Fruit fly (Drosophila melanogaster) whole organism, embryonic: ENCODE measurements around the gene Uck.
A peak's percentile ranks its signal among the peaks of the same experiment; 100 is the strongest.

Experiments
- Aef1 ChIP-seq: fragments of 200-800 bp; sonication (Bioruptor generic); IDR thresholded peaks from 3 replicates; pipeline ENCODE4 v1.3.6; 2022; ENCODE audit warnings: missing biosample characterization, missing genetic modification characterization
- CG11085 ChIP-seq: fragments of 200-800 bp; sonication (Bioruptor generic); IDR thresholded peaks from 2 replicates; pipeline ENCODE4 v1.3.6; 2022; ENCODE audit warnings: missing biosample characterization, missing genetic modification characterization
- CG12744 ChIP-seq: fragments of 200-800 bp; sonication (Bioruptor generic); optimal IDR thresholded peaks from 2 replicates; lab custom pipeline; 2016; ENCODE audit warnings: missing biosample characterization, missing genetic modification characterization
- CG14441 ChIP-seq: fragments of 200-800 bp; sonication (Bioruptor generic); IDR thresholded peaks from 2 replicates; pipeline ENCODE4 v1.3.6; 2022; ENCODE audit warnings: missing biosample characterization, missing genetic modification characterization
- CG14860 ChIP-seq: fragments of 200-800 bp; sonication (Bioruptor generic); IDR thresholded peaks from 3 replicates; pipeline ENCODE4 v1.3.6; 2022; ENCODE audit warnings: missing biosample characterization, missing genetic modification characterization; ENCODE audit not compliant: partially characterized antibody
- CG15073 ChIP-seq: fragments of 200-800 bp; sonication (Bioruptor generic); optimal IDR thresholded peaks from 2 replicates; lab custom pipeline; 2016; ENCODE audit warnings: missing biosample characterization, missing genetic modification characterization
- CG1529 ChIP-seq: fragments of 200-800 bp; sonication (Bioruptor generic); optimal IDR thresholded peaks from 3 replicates; lab custom pipeline; 2018; ENCODE audit warnings: missing biosample characterization, missing genetic modification characterization
- CG15696 ChIP-seq: fragments of 200-800 bp; sonication (Bioruptor generic); optimal IDR thresholded peaks from 2 replicates; lab custom pipeline; 2019; ENCODE audit warnings: missing biosample characterization, mild to moderate bottlenecking, missing genetic modification characterization, moderate library complexity
- CG1602 ChIP-seq: fragments of 200-800 bp; sonication (Bioruptor generic); optimal IDR thresholded peaks from 3 replicates; lab custom pipeline; 2016; ENCODE audit warnings: missing biosample characterization, missing genetic modification characterization
- CG17328 ChIP-seq: fragments of 200-800 bp; sonication (Bioruptor generic); IDR thresholded peaks from 2 replicates; pipeline ENCODE4 v1.3.6; 2022; ENCODE audit warnings: missing biosample characterization, missing genetic modification characterization
- CG1792 ChIP-seq: fragments of 200-800 bp; sonication (Bioruptor generic); optimal IDR thresholded peaks from 2 replicates; lab custom pipeline; 2016; ENCODE audit warnings: missing biosample characterization, missing genetic modification characterization
- CG31365 ChIP-seq: fragments of 200-800 bp; sonication (Bioruptor generic); optimal IDR thresholded peaks from 2 replicates; lab custom pipeline; 2018; ENCODE audit warnings: missing biosample characterization, mild to moderate bottlenecking, missing genetic modification characterization
- CG3163 ChIP-seq: fragments of 200-800 bp; sonication (Bioruptor generic); optimal IDR thresholded peaks from 3 replicates; lab custom pipeline; 2016; ENCODE audit warnings: missing biosample characterization, missing genetic modification characterization
- CG4424 ChIP-seq: fragments of 200-800 bp; sonication (Bioruptor generic); optimal IDR thresholded peaks from 3 replicates; lab custom pipeline; 2016; ENCODE audit warnings: missing biosample characterization, missing genetic modification characterization
- CG7357 ChIP-seq: fragments of 200-800 bp; sonication (Bioruptor generic); IDR thresholded peaks from 3 replicates; pipeline ENCODE4 v1.3.6; 2022; ENCODE audit warnings: missing biosample characterization, missing genetic modification characterization
- CG7963 ChIP-seq: fragments of 200-800 bp; sonication (Bioruptor generic); IDR thresholded peaks from 3 replicates; pipeline ENCODE4 v1.3.6; 2022; ENCODE audit warnings: missing biosample characterization, missing genetic modification characterization; ENCODE audit not compliant: partially characterized antibody
- CG8388 ChIP-seq: fragments of 200-800 bp; sonication (Bioruptor generic); optimal IDR thresholded peaks from 2 replicates; lab custom pipeline; 2019; ENCODE audit warnings: missing biosample characterization, mild to moderate bottlenecking, missing genetic modification characterization, moderate library complexity
- Camta ChIP-seq: fragments of 200-800 bp; sonication (Bioruptor generic); optimal IDR thresholded peaks from 2 replicates; lab custom pipeline; 2016; ENCODE audit warnings: missing biosample characterization, missing genetic modification characterization
- D19B ChIP-seq: fragments of 200-800 bp; sonication (Bioruptor generic); optimal IDR thresholded peaks from 2 replicates; lab custom pipeline; 2017; ENCODE audit warnings: missing biosample characterization, mild to moderate bottlenecking, missing genetic modification characterization
- Doc3 ChIP-seq: fragments of 200-800 bp; sonication (Bioruptor generic); IDR thresholded peaks from 3 replicates; pipeline ENCODE4 v1.3.6; 2022; ENCODE audit warnings: missing biosample characterization, missing genetic modification characterization; ENCODE audit not compliant: partially characterized antibody
- Ets65A ChIP-seq: fragments of 200-800 bp; sonication (Bioruptor generic); peaks from one replicate; lab custom pipeline; 2016; ENCODE audit warnings: missing biosample characterization, missing genetic modification characterization
- HLH4C ChIP-seq: fragments of 200-800 bp; sonication (Bioruptor generic); IDR thresholded peaks from 3 replicates; pipeline ENCODE4 v1.3.6; 2022; ENCODE audit warnings: missing biosample characterization, missing genetic modification characterization; ENCODE audit not compliant: partially characterized antibody
- HmgZ ChIP-seq: fragments of 200-800 bp; sonication (Bioruptor generic); optimal IDR thresholded peaks from 2 replicates; lab custom pipeline; 2018; ENCODE audit warnings: missing biosample characterization, mild to moderate bottlenecking, missing genetic modification characterization
- Hr39 ChIP-seq: fragments of >200 bp; optimal IDR thresholded peaks from 2 replicates; lab custom pipeline; 2017
- Lhr ChIP-seq: fragments of 200-800 bp; sonication (Bioruptor generic); optimal IDR thresholded peaks from 3 replicates; lab custom pipeline; 2017; ENCODE audit warnings: mild to moderate bottlenecking, missing biosample characterization, missing genetic modification reagents, missing genetic modification characterization
- Lim3 ChIP-seq: fragments of 200-800 bp; sonication (Bioruptor generic); IDR thresholded peaks from 2 replicates; pipeline ENCODE4 v1.3.6; 2022; ENCODE audit warnings: missing biosample characterization, missing genetic modification characterization
- Med ChIP-seq: fragments of 200-800 bp; sonication (Bioruptor generic); peaks from one replicate; lab custom pipeline; 2016; ENCODE audit warnings: missing biosample characterization, missing genetic modification characterization, mild to moderate bottlenecking, inconsistent platforms, moderate library complexity
- Tbp ChIP-seq: fragments of >200 bp; optimal IDR thresholded peaks from 2 replicates; lab custom pipeline; 2018; ENCODE audit warnings: missing biosample characterization, missing genetic modification characterization
- ato ChIP-seq: fragments of 200-800 bp; sonication (Bioruptor generic); IDR thresholded peaks from 2 replicates; pipeline ENCODE4 v1.3.6; 2022; ENCODE audit warnings: missing biosample characterization, missing genetic modification characterization; ENCODE audit not compliant: partially characterized antibody
- cas ChIP-seq: fragments of 200-800 bp; sonication (Bioruptor generic); IDR thresholded peaks from 2 replicates; pipeline ENCODE4 v1.3.6; 2022; ENCODE audit warnings: missing biosample characterization, missing genetic modification characterization
- chinmo ChIP-seq: fragments of 200-800 bp; sonication (Bioruptor generic); IDR thresholded peaks from 4 replicates; pipeline ENCODE4 v1.3.6; 2022; ENCODE audit warnings: missing biosample characterization, missing genetic modification characterization; ENCODE audit not compliant: partially characterized antibody
- corto ChIP-seq: fragments of 200-800 bp; sonication (Bioruptor generic); optimal IDR thresholded peaks from 2 replicates; lab custom pipeline; 2016; ENCODE audit warnings: missing biosample characterization, mild to moderate bottlenecking, missing genetic modification characterization, moderate library complexity
- ewg ChIP-seq: fragments of 200-800 bp; sonication (Bioruptor generic); optimal IDR thresholded peaks from 3 replicates; lab custom pipeline; 2017; ENCODE audit warnings: mild to moderate bottlenecking, missing biosample characterization, missing genetic modification reagents, missing genetic modification characterization
- exex ChIP-seq: fragments of 200-800 bp; sonication (Bioruptor generic); optimal IDR thresholded peaks from 4 replicates; lab custom pipeline; 2018; ENCODE audit warnings: missing biosample characterization, mild to moderate bottlenecking, missing genetic modification characterization, moderate library complexity
- fu2 ChIP-seq: fragments of 200-800 bp; sonication (Bioruptor generic); optimal IDR thresholded peaks from 2 replicates; lab custom pipeline; 2016; ENCODE audit warnings: missing biosample characterization, missing genetic modification characterization
- insv ChIP-seq, 2 experiments: fragments of 200-800 bp; sonication (Bioruptor generic); optimal IDR thresholded peaks; 3 replicates each; lab custom pipeline; 2016 to 2018; ENCODE audit warnings: missing biosample characterization in 2 of 2, missing genetic modification characterization in 2 of 2
- ken ChIP-seq: fragments of 200-800 bp; sonication (Bioruptor generic); IDR thresholded peaks from 3 replicates; pipeline ENCODE4 v1.3.6; 2022; ENCODE audit warnings: missing biosample characterization, missing genetic modification characterization
- lbe ChIP-seq: fragments of 200-800 bp; sonication (Bioruptor generic); optimal IDR thresholded peaks from 2 replicates; lab custom pipeline; 2016; ENCODE audit warnings: missing biosample characterization, mild to moderate bottlenecking, missing genetic modification characterization
- mld ChIP-seq: fragments of 200-800 bp; sonication (Bioruptor generic); IDR thresholded peaks from 3 replicates; pipeline ENCODE4 v1.3.6; 2022; ENCODE audit warnings: missing biosample characterization, missing genetic modification characterization; ENCODE audit not compliant: partially characterized antibody
- pan ChIP-seq, 4 experiments: fragments of >200 bp in 3 of 4; fragments of 200-800 bp in 1 of 4; sonication (Bioruptor generic) in 1 of 4; optimal IDR thresholded peaks in 3 of 4; IDR thresholded peaks in 1 of 4; 2 replicates each; pipeline versions ENCODE4 v1.3.6 to Lab custom; 2017 to 2022; ENCODE audit warnings: missing biosample characterization in 2 of 4, missing genetic modification characterization in 2 of 4, mixed read lengths in 1 of 4
- salm ChIP-seq: fragments of 200-800 bp; sonication (Bioruptor generic); optimal IDR thresholded peaks from 2 replicates; lab custom pipeline; 2018; ENCODE audit warnings: missing biosample characterization, mild to moderate bottlenecking, missing genetic modification characterization
- sisA ChIP-seq: fragments of 200-800 bp; sonication (Bioruptor generic); IDR thresholded peaks from 2 replicates; pipeline ENCODE4 v1.3.6; 2022; ENCODE audit warnings: missing biosample characterization, missing genetic modification characterization
- sr ChIP-seq: fragments of 200-800 bp; sonication (Bioruptor generic); IDR thresholded peaks from 3 replicates; pipeline ENCODE4 v1.3.6; 2022; ENCODE audit warnings: missing biosample characterization, missing genetic modification characterization
- vvl ChIP-seq: fragments of 200-800 bp; sonication (Bioruptor generic); IDR thresholded peaks from 2 replicates; pipeline ENCODE4 v1.3.6; 2022; ENCODE audit warnings: missing biosample characterization, missing genetic modification characterization
- yki ChIP-seq: fragments of >200 bp; optimal IDR thresholded peaks from 3 replicates; lab custom pipeline; 2018
- z ChIP-seq: fragments of 200-800 bp; sonication (Bioruptor generic); IDR thresholded peaks from 3 replicates; pipeline ENCODE4 v1.3.6; 2022; ENCODE audit warnings: missing biosample characterization, missing genetic modification characterization

Uck gene

DNA sequence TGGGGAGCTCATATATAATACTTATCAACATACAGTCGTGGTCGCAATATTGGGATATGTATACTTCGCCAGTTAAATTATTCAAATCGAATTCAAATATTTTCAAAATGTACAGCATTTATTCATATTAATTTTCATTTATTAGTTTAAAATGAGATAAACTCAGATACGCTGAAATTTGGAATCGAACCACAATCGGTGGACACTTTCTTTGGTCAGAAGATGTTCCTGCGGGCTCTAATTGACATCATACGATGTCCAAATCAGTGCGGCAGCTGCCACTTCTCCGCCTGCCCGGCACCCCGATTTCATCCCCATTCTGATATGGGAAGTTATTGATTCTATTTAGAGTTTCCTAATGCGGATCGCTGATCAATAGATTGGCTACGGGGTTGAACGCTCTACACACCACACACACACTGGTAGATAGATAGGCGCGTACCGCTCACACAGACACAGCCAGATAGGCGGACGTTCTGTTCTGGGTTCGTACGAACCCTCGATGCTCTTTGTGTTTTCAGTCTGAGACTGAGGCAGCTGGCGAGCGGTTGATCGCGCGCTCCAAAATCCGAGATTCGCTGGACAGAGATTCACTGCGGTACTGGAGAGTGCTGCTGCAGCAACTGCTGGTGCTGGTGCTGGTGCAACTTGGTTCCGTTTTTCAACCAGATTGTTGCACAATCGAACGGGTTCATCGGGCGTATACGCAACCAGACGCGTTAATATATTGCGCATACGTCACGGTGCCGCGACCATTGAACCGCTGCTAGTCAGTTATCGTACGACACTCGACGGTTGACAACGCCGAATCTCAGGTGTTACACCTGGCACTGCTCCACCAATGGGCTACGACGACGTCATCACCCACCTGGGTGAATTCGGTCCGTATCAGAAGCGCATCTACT, 13.6 kb upstream of the Uck start, which contains the start of gene Orct (continued):
- no peak for TF ChIP-seq CG17328 (GFP tag; lab: Robert Waterston, UW)
- 0 out of 3 replicates have a peak, but pooled peaks have one; percentile 42 for TF ChIP-seq CG7357 (GFP tag; lab: Robert Waterston, UW)
- TF ChIP-seq Camta (GFP tag; lab: Kevin White, UChicago), result peak; percentile 55
- no peak for TF ChIP-seq ken (GFP tag; lab: Robert Waterston, UW)
- peak; percentile 58 for TF ChIP-seq CG1529 (GFP tag; lab: Kevin White, UChicago)
- peak; percentile 90 for TF ChIP-seq CG15073
- TF ChIP-seq CG12744 (GFP tag; lab: Kevin White, UChicago), result peak; percentile 32
- peak; percentile 35 for TF ChIP-seq salm
- peak in 1 of 2 experiments; percentile 21 for TF ChIP-seq insv (GFP tag; optimal IDR thresholded peaks at IDR 0.05; lab: Kevin White, UChicago)
- TF ChIP-seq CG14441, result peak; percentile 58
- TF ChIP-seq CG31365 (tag; lab: Kevin White, UChicago), result no peak
- no peak for TF ChIP-seq Doc3 (GFP tag; lab: Robert Waterston, UW)
- TF ChIP-seq ewg (GFP tag; lab: Kevin White, UChicago), result peak; percentile 45
- TF ChIP-seq CG4424 (GFP tag; lab: Kevin White, UChicago), result peak; percentile 67

DNA sequence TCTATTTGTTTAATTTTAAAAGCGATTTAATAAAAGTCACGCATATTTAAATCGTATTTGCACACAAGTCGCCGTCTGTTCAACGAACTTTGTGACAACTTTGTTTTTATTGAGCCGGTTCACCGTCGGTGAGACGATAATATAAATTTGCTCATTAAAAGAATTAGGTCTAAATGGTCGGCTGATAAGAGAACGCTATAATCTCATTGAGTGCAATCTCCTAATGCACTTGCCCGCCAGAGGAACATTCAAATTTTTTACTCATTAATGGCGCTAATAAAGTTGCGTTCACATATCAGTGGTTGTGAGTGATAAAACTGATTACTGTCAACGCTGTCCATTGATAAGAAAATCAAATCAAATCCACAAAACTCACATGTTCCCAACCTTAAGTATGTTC, 11.2 kb upstream of the Uck start:
- TF ChIP-seq exex, result peak; percentile 48
- peak; percentile 22 for TF ChIP-seq Med (GFP tag; lab: Kevin White, UChicago)
- peak; percentile 10 for TF ChIP-seq Ets65A (GFP tag; lab: Kevin White, UChicago)
- peak; percentile 50 for TF ChIP-seq lbe
- TF ChIP-seq CG8388 (GFP tag; lab: Kevin White, UChicago), result no peak
- no peak for TF ChIP-seq fu2
- no peak for TF ChIP-seq cas (GFP tag; lab: Robert Waterston, UW)
- peak; percentile 62 for TF ChIP-seq corto
- TF ChIP-seq CG1529 (GFP tag; lab: Kevin White, UChicago), result no peak

DNA sequence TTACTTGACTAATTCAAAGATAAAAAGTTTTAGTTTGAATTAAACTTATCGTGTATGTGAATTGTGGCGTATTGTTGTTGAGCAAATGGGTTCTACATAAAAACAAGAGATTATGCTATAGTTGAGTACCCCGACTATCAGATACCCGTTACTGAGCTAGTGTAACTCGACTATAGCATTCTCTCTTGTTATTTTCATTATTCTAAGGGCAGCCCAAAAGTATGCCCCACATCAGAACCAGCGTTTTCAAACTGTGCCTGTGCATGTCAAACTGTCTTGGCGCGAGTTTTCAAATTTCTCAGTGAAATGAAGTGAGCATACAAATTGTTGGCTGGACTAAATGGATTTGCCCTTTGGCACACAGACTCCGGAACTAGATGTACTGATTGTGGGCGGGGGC, 10.7 kb upstream of the Uck start, which contains the start of gene shps:
Gene shps (plus strand): TSS at position 282 of the 400 bp plus-strand sequence.
- TF ChIP-seq CG14860 (GFP tag; lab: Robert Waterston, UW) (peak; percentile 94), chinmo (GFP tag; lab: Robert Waterston, UW) (0 out of 4 replicates have a peak, but pooled peaks have one; percentile 40), CG7963 (GFP tag; lab: Robert Waterston, UW) (peak; percentile 92), vvl (GFP tag; lab: Robert Waterston, UW) (no peak), pan (optimal IDR thresholded peaks at IDR 0.05; lab: Kevin White, UChicago) (peak in 1 of 2 experiments; percentile 13), pan (GFP tag; optimal IDR thresholded peaks at IDR 0.05 in 1 of 2, IDR thresholded peaks at IDR 0.05 in 1 of 2) (no peak), Lim3 (no peak), Tbp (GFP tag; lab: Kevin White, UChicago) (peak; percentile 91), HmgZ (tag; lab: Kevin White, UChicago) (peak; percentile 36), HLH4C (GFP tag; lab: Robert Waterston, UW) (peak; percentile 98), z (GFP tag; lab: Robert Waterston, UW) (0 out of 3 replicates have a peak, but pooled peaks have one; percentile 30), ato (GFP tag; lab: Robert Waterston, UW) (peak; percentile 96), CG3163 (GFP tag; lab: Kevin White, UChicago) (no peak), CG15696 (tag; lab: Kevin White, UChicago) (no peak), mld (GFP tag; lab: Robert Waterston, UW) (peak; percentile 92), Hr39 (lab: Kevin White, UChicago) (no peak), Aef1 (GFP tag; lab: Robert Waterston, UW) (no peak), Doc3 (GFP tag; lab: Robert Waterston, UW) (peak; percentile 36; the same call in 1 of the 3 replicates), sisA (GFP tag; lab: Robert Waterston, UW) (no peak), Med (GFP tag; lab: Kevin White, UChicago) (peak; percentile 53), yki (lab: Kevin White, UChicago) (no peak), CG7357 (GFP tag; lab: Robert Waterston, UW) (no peak), CG11085 (GFP tag; lab: Robert Waterston, UW) (no peak), CG1792 (GFP tag; lab: Kevin White, UChicago) (no peak), CG1602 (GFP tag; lab: Kevin White, UChicago) (no peak), D19B (peak; percentile 91), sr (GFP tag; lab: Robert Waterston, UW) (no peak), Lhr (GFP tag; lab: Kevin White, UChicago) (peak; percentile 54)
